Worm (Caenorhabditis elegans): Measurements from ENCODE around the gene cisd-3.1.

- no peak for TF ChIP-seq unc-62 (GFP tag; optimal IDR thresholded peaks at IDR 0.05)
- peak in 1 of 2 experiments; percentile 33 for TF ChIP-seq mdl-1 (tag; optimal IDR thresholded peaks at IDR 0.05)
- no peak for TF ChIP-seq unc-98 (GFP tag; IDR thresholded peaks at IDR 0.05)
- TF ChIP-seq jun-1 (tag; optimal IDR thresholded peaks at IDR 0.05) = no peak
- TF ChIP-seq ztf-11 (tag; optimal IDR thresholded peaks at IDR 0.05) = peak in 1 of 2 experiments; percentile 17
- peak; percentile 4 for TF ChIP-seq lin-13 (GFP tag; optimal IDR thresholded peaks at IDR 0.05)
- no peak for TF ChIP-seq lir-3 (tag; optimal IDR thresholded peaks at IDR 0.05; ENCODE audit: poor library complexity)
- peak; percentile 6 for TF ChIP-seq unc-86 (tag; optimal IDR thresholded peaks at IDR 0.05)
- TF ChIP-seq nhr-90 (tag; optimal IDR thresholded peaks at IDR 0.05; ENCODE audit: poor library complexity) = peak; percentile 38
- TF ChIP-seq lin-39 (tag; optimal IDR thresholded peaks at IDR 0.05) = peak; percentile 15
- TF ChIP-seq nhr-237 (tag; optimal IDR thresholded peaks at IDR 0.05) = no peak
These were observed 44.5 kb downstream of the cisd-3.1 start, which contains the start of the genes F35G12.7 and smc-4 for ce11 chrIII:4587177-4587576.

All from whole organism, L1 larva.